Worm (Caenorhabditis elegans) whole organism, young adult: ENCODE data around the gene M163.21.
A peak's percentile ranks its signal among the peaks of the same experiment; 100 is the strongest.

Experiments
- D2030.7 ChIP-seq: fragments of 200-800 bp; sonication (Bioruptor generic); IDR thresholded peaks from 2 replicates; pipeline ENCODE4 v1.3.6; 2022; ENCODE audit warnings: missing genetic modification reagents, missing genetic modification characterization, missing compliant biosample characterization
- F33H1.4 ChIP-seq: fragments of 200-800 bp; sonication (Bioruptor generic); IDR thresholded peaks from 2 replicates; pipeline ENCODE4 v1.3.6; 2022; ENCODE audit warnings: missing genetic modification reagents, missing genetic modification characterization, missing compliant biosample characterization
- F39B2.1 ChIP-seq: fragments of 200-800 bp; sonication (Bioruptor generic); IDR thresholded peaks from 2 replicates; pipeline ENCODE4 v1.3.6; 2022; ENCODE audit warnings: missing genetic modification reagents, missing genetic modification characterization, missing compliant biosample characterization
- F49E8.2 ChIP-seq: sonication (generic microtip); optimal IDR thresholded peaks from 3 replicates; lab custom pipeline; 2017; ENCODE audit warnings: missing genetic modification characterization, mild to moderate bottlenecking, missing compliant biosample characterization, antibody characterized with exemption, moderate library complexity; ENCODE audit not compliant: insufficient read depth
- F57C9.4 ChIP-seq: sonication (generic microtip); optimal IDR thresholded peaks from 2 replicates; lab custom pipeline; 2017; ENCODE audit warnings: mild to moderate bottlenecking, missing genetic modification characterization, missing compliant biosample characterization
- Y53F4B.3 ChIP-seq: fragments of 200-800 bp; sonication (Bioruptor generic); IDR thresholded peaks from 2 replicates; pipeline ENCODE4 v1.3.6; 2022; ENCODE audit warnings: missing genetic modification reagents, missing genetic modification characterization, missing compliant biosample characterization
- Y56A3A.18 ChIP-seq: fragments of 200-800 bp; sonication (Bioruptor generic); IDR thresholded peaks from 2 replicates; pipeline ENCODE4 v1.3.6; 2022; ENCODE audit warnings: missing genetic modification reagents, missing genetic modification characterization, missing compliant biosample characterization
- Y95B8A.8 ChIP-seq: fragments of 200-800 bp; sonication (Bioruptor generic); IDR thresholded peaks from 2 replicates; pipeline ENCODE4 v1.3.6; 2022; ENCODE audit warnings: missing genetic modification reagents, missing genetic modification characterization, missing compliant biosample characterization
- akir-1 ChIP-seq: fragments of 200-800 bp; sonication (Bioruptor generic); optimal IDR thresholded peaks from 2 replicates; lab custom pipeline; 2018; ENCODE audit warnings: mild to moderate bottlenecking, missing genetic modification characterization, moderate library complexity, missing compliant biosample characterization
- aptf-3 ChIP-seq: fragments of 200-800 bp; sonication (Bioruptor generic); IDR thresholded peaks from 2 replicates; pipeline ENCODE4 v1.3.6; 2022; ENCODE audit warnings: missing genetic modification characterization, missing compliant biosample characterization
- atf-7 ChIP-seq: sonication (generic microtip); optimal IDR thresholded peaks from 2 replicates; lab custom pipeline; 2017; ENCODE audit warnings: mild to moderate bottlenecking, missing genetic modification characterization, missing compliant biosample characterization
- athp-1 ChIP-seq: sonication (generic microtip); optimal IDR thresholded peaks from 2 replicates; lab custom pipeline; 2017; ENCODE audit warnings: mild to moderate bottlenecking, missing genetic modification characterization, missing compliant biosample characterization
- ccch-3 ChIP-seq: fragments of 200-800 bp; sonication (Bioruptor generic); optimal IDR thresholded peaks from 2 replicates; lab custom pipeline; 2018; ENCODE audit warnings: mild to moderate bottlenecking, missing genetic modification characterization, missing compliant biosample characterization
- cebp-1 ChIP-seq, 2 experiments: fragments of 200-800 bp in 1 of 2; sonication (Bioruptor generic) in 1 of 2; sonication (generic microtip) in 1 of 2; IDR thresholded peaks in 1 of 2; optimal IDR thresholded peaks in 1 of 2; 2 replicates each; pipeline versions ENCODE4 v1.3.6 to Lab custom; 2017 to 2022; ENCODE audit warnings: missing compliant biosample characterization in 2 of 2, missing genetic modification characterization in 2 of 2, mild to moderate bottlenecking in 1 of 2, missing genetic modification reagents in 1 of 2, moderate library complexity in 1 of 2
- ceh-40 ChIP-seq: fragments of 200-800 bp; sonication (Bioruptor generic); IDR thresholded peaks from 2 replicates; pipeline ENCODE4 v1.3.6; 2022; ENCODE audit warnings: missing genetic modification characterization, missing compliant biosample characterization
- chd-7 ChIP-seq: sonication (generic microtip); optimal IDR thresholded peaks from 2 replicates; lab custom pipeline; 2016; ENCODE audit warnings: mild to moderate bottlenecking, missing genetic modification characterization, moderate library complexity, missing compliant biosample characterization
- die-1 ChIP-seq: sonication (generic microtip); optimal IDR thresholded peaks from 2 replicates; lab custom pipeline; 2016; ENCODE audit warnings: missing genotype, mild to moderate bottlenecking, missing genetic modification characterization, missing compliant biosample characterization
- ets-4 ChIP-seq: fragments of 200-800 bp; sonication (Bioruptor generic); optimal IDR thresholded peaks from 2 replicates; lab custom pipeline; 2018; ENCODE audit warnings: mild to moderate bottlenecking, missing genetic modification characterization, missing compliant biosample characterization
- hlh-12 ChIP-seq: sonication (generic microtip); optimal IDR thresholded peaks from 2 replicates; lab custom pipeline; 2016; ENCODE audit warnings: missing genetic modification characterization, missing compliant biosample characterization
- hmg-20 ChIP-seq: fragments of 200-800 bp; sonication (Bioruptor generic); IDR thresholded peaks from 2 replicates; pipeline ENCODE4 v1.3.6; 2022; ENCODE audit warnings: missing genetic modification reagents, missing genetic modification characterization, missing compliant biosample characterization
- hrde-1 ChIP-seq: sonication (generic microtip); optimal IDR thresholded peaks from 2 replicates; lab custom pipeline; 2016; ENCODE audit warnings: missing genetic modification characterization, mild to moderate bottlenecking, missing compliant biosample characterization, moderate library complexity, missing genotype, missing genetic modification reagents, borderline replicate concordance
- hsf-1 ChIP-seq: fragments of 200-800 bp; sonication (Bioruptor generic); IDR thresholded peaks from 2 replicates; pipeline ENCODE4 v1.3.6; 2022; ENCODE audit warnings: missing genetic modification reagents, missing genetic modification characterization, missing compliant biosample characterization
- lag-1 ChIP-seq: fragments of 200-800 bp; sonication (Bioruptor generic); IDR thresholded peaks from 2 replicates; pipeline ENCODE4 v1.3.6; 2022; ENCODE audit warnings: missing genetic modification reagents, missing genetic modification characterization, missing compliant biosample characterization
- let-526 ChIP-seq: fragments of 200-800 bp; sonication (Bioruptor generic); IDR thresholded peaks from 2 replicates; pipeline ENCODE4 v1.3.6; 2022; ENCODE audit warnings: missing genetic modification reagents, missing genetic modification characterization, missing compliant biosample characterization
- lin-26 ChIP-seq: fragments of 200-800 bp; sonication (Bioruptor generic); IDR thresholded peaks from 2 replicates; pipeline ENCODE4 v1.3.6; 2022; ENCODE audit warnings: missing genetic modification reagents, missing genetic modification characterization, missing compliant biosample characterization
- lin-35 ChIP-seq, 3 experiments: fragments of 150-350 bp in 2 of 3; sonication (generic microtip) in 1 of 3; optimal IDR thresholded peaks; 2 replicates each; lab custom pipeline; 2014 to 2018; ENCODE audit warnings: missing biosample characterization in 3 of 3, missing genetic modification characterization in 3 of 3, missing genetic modification reagents in 3 of 3
- lin-40 ChIP-seq: sonication (generic microtip); optimal IDR thresholded peaks from 2 replicates; lab custom pipeline; 2016; ENCODE audit warnings: missing genetic modification characterization, mild to moderate bottlenecking, missing compliant biosample characterization, missing genotype, missing genetic modification reagents
- madf-8 ChIP-seq: fragments of 200-800 bp; sonication (Bioruptor generic); conservative IDR thresholded peaks from 2 replicates; pipeline ENCODE4 v1.3.6; 2022; ENCODE audit warnings: missing genetic modification reagents, missing genetic modification characterization, missing compliant biosample characterization
- mxl-1 ChIP-seq: sonication (generic microtip); optimal IDR thresholded peaks from 2 replicates; lab custom pipeline; 2016; ENCODE audit warnings: missing genetic modification characterization, missing compliant biosample characterization
- nhr-27 ChIP-seq: fragments of 200-800 bp; sonication (Bioruptor generic); optimal IDR thresholded peaks from 2 replicates; lab custom pipeline; 2018; ENCODE audit warnings: mild to moderate bottlenecking, missing genetic modification characterization, moderate library complexity, missing compliant biosample characterization
- nhr-80 ChIP-seq: sonication (generic microtip); optimal IDR thresholded peaks from 2 replicates; lab custom pipeline; 2016; ENCODE audit warnings: missing genetic modification characterization, missing compliant biosample characterization
- rcor-1 ChIP-seq: fragments of 200-800 bp; sonication (Bioruptor generic); IDR thresholded peaks from 2 replicates; pipeline ENCODE4 v1.3.6; 2022; ENCODE audit warnings: missing genetic modification reagents, missing genetic modification characterization, missing compliant biosample characterization
- rpc-1 ChIP-seq, 2 experiments: fragments of 150-350 bp in 1 of 2; sonication (generic microtip) in 1 of 2; optimal IDR thresholded peaks; 2 replicates each; lab custom pipeline; 2014 to 2018; ENCODE audit warnings: missing biosample characterization in 1 of 2, missing genetic modification characterization in 1 of 2, missing genetic modification reagents in 1 of 2, missing genotype in 1 of 2
- sdz-38 ChIP-seq: sonication (generic microtip); optimal IDR thresholded peaks from 2 replicates; lab custom pipeline; 2016; ENCODE audit warnings: missing genotype, missing genetic modification characterization, missing compliant biosample characterization
- somi-1 ChIP-seq: fragments of 200-800 bp; sonication (Bioruptor generic); optimal IDR thresholded peaks from 2 replicates; lab custom pipeline; 2018; ENCODE audit warnings: mild to moderate bottlenecking, missing genetic modification characterization, missing compliant biosample characterization
- tbp1 ChIP-seq: fragments of 200-800 bp; sonication (Bioruptor generic); optimal IDR thresholded peaks from 2 replicates; lab custom pipeline; 2018; ENCODE audit warnings: mild to moderate bottlenecking, missing genetic modification characterization, missing compliant biosample characterization
- tbx-9 ChIP-seq: sonication (generic microtip); optimal IDR thresholded peaks from 2 replicates; lab custom pipeline; 2016; ENCODE audit warnings: borderline replicate concordance, missing genetic modification characterization, inconsistent platforms, missing compliant biosample characterization
- unc-130 ChIP-seq: sonication (generic microtip); optimal IDR thresholded peaks from 2 replicates; lab custom pipeline; 2016; ENCODE audit warnings: missing genetic modification reagents, missing genetic modification characterization, missing compliant biosample characterization
- xnd-1 ChIP-seq: sonication (generic microtip); optimal IDR thresholded peaks from 2 replicates; lab custom pipeline; 2016; ENCODE audit warnings: missing genotype, missing genetic modification reagents, missing genetic modification characterization, missing compliant biosample characterization
- zfh-2 ChIP-seq: fragments of 200-800 bp; sonication (Bioruptor generic); conservative IDR thresholded peaks from 2 replicates; pipeline ENCODE4 v1.3.6; 2022; ENCODE audit warnings: missing genetic modification reagents, missing genetic modification characterization, missing compliant biosample characterization
- ztf-28 ChIP-seq: fragments of 200-800 bp; sonication (Bioruptor generic); IDR thresholded peaks from 2 replicates; pipeline ENCODE4 v1.3.6; 2022; ENCODE audit warnings: missing genetic modification reagents, missing genetic modification characterization, missing compliant biosample characterization

Gene M163.21

DNA sequence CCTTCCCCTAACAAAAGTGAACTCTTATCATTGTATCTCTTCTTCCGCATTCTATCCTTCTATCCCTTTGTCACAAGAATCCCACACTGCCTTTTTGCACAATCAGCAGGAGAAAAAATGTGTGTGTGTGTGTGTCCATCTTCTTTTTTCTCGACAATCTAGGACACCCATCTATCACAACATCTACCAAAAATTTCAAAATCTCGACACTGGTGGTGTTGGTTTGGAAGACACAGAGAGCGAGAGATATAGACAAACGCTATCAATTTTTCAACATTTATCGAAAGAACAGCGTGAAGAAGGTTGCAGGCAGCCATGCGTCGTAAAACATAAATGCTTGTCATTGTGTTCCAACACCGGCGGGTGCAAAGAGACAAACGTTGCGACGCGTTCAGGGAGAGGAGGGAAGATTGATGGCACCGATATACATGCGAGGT is 42.2 kb downstream of the M163.21 start:
- TF ChIP-seq Y56A3A.18 (GFP tag; lab: Robert Waterston, UW) (no peak), ccch-3 (GFP tag; lab: Kevin White, UChicago) (no peak), tbp1 (no peak), cebp-1 (GFP tag; IDR thresholded peaks at IDR 0.05; lab: Robert Waterston, UW) (no peak), cebp-1 (tag; optimal IDR thresholded peaks at IDR 0.05; lab: Kevin White, UChicago) (peak; percentile 45), nhr-80 (tag; lab: Kevin White, UChicago) (peak; percentile 15), somi-1 (peak; percentile 39), zfh-2 (GFP tag; lab: Robert Waterston, UW) (0 out of 2 replicates have a peak, but pooled peaks have one; percentile 18), lin-40 (tag; lab: Kevin White, UChicago) (peak; percentile 20)

DNA sequence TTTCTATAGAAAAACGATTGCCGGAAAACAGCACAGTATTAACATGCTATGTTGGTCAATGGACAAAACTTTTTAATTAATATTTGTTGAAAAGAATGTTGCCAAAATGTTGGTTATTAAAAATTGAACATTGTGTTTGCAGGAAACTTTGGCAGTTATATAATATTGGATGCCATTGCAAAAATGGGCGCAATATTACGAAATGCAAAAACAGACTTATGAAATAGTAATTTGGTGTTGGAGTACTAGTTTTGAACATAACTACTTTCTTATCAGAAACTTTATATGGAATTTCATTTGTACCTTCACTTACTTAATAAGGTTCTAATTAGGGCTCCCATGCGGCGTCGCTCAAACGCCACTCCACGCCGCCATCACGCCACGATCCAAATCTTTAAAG is 43.7 kb downstream of the M163.21 start:
- TF ChIP-seq nhr-80 (tag; lab: Kevin White, UChicago) (no peak), unc-130 (GFP tag; lab: Kevin White, UChicago) (no peak), akir-1 (GFP tag; lab: Kevin White, UChicago) (no peak), let-526 (GFP tag; lab: Robert Waterston, UW) (no peak), Y95B8A.8 (no peak), F39B2.1 (GFP tag; lab: Robert Waterston, UW) (no peak), hsf-1 (GFP tag; lab: Robert Waterston, UW) (no peak), F49E8.2 (no peak), lag-1 (GFP tag; lab: Robert Waterston, UW) (no peak), tbx-9 (no peak), athp-1 (tag; lab: Kevin White, UChicago) (no peak), hrde-1 (tag; lab: Kevin White, UChicago) (no peak), madf-8 (GFP tag; lab: Robert Waterston, UW) (no peak), hlh-12 (tag; lab: Kevin White, UChicago) (no peak), ets-4 (GFP tag; lab: Kevin White, UChicago) (no peak), hmg-20 (GFP tag; lab: Robert Waterston, UW) (no peak), nhr-27 (tag; lab: Kevin White, UChicago) (no peak), tbp1 (no peak), lin-35 (GFP tag; optimal IDR thresholded peaks at IDR 0.05; lab: Kevin White, UChicago) (no peak), sdz-38 (tag; lab: Kevin White, UChicago) (no peak)
- TF ChIP-seq, all 124 proteins: peak for 0

DNA sequence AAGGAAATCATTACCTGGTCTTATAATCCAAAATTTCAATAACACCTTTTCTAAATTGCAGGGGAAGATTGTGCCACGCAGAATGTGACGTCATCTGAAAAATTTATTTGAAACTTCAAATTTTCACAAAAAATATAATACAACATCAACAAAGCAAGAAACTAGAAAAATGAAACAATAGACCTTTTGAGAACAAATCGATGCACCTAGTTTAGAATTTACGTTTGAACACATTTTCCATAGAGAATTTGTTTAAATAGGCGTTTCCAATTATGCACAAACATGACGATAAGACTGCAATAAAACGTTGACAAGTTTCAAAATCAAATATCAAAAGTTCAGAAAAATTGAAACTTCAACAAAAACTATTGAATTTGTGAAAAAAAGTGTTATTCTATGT is 46.2 kb downstream of the M163.21 start, which contains the start of gene fbxa-141:
Gene fbxa-141, minus strand, starts transcription at position 101 of the 400 bp plus-strand sequence.
- TF ChIP-seq somi-1 (no peak), xnd-1 (tag; lab: Kevin White, UChicago) (no peak), D2030.7 (GFP tag; lab: Robert Waterston, UW) (no peak), ztf-28 (no peak), atf-7 (no peak), mxl-1 (no peak), aptf-3 (no peak), lin-26 (GFP tag; lab: Robert Waterston, UW) (no peak), rpc-1 (optimal IDR thresholded peaks at IDR 0.05; lab: Kevin White, UChicago) (no peak), rpc-1 (tag; optimal IDR thresholded peaks at IDR 0.05; lab: Kevin White, UChicago) (no peak), rcor-1 (GFP tag; lab: Robert Waterston, UW) (no peak), chd-7 (tag; lab: Kevin White, UChicago) (no peak), die-1 (no peak), Y53F4B.3 (GFP tag; lab: Robert Waterston, UW) (no peak), madf-8 (GFP tag; lab: Robert Waterston, UW) (no peak), F33H1.4 (GFP tag; lab: Robert Waterston, UW) (no peak), unc-130 (GFP tag; lab: Kevin White, UChicago) (no peak), F57C9.4 (tag; lab: Kevin White, UChicago) (no peak), ceh-40 (GFP tag; lab: Robert Waterston, UW) (no peak)
